Worm (Caenorhabditis elegans): ENCODE measurements around the gene nhr-242.

The nhr-242 gene

DNA sequence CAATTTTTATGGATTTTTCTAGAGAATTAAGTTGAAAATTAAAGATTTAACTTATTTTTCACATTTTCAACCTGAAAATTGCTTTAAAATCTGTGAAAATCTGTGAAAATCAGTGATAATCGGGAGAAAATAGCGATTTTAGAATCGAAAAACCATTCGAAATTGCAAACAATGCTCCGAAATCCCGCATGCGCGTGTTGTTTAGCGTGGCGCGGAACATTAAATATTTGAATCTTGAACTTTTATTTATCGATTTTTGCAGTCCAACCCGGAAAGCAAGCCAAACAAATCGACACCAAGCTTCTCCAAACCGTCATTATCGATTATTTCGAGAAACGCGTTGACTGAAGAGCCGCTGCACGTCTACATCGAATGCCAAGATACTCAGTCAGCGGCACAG, 29.6 kb upstream of the nhr-242 start:
- TF ChIP-seq ceh-28 (tag; optimal IDR thresholded peaks at IDR 0.05) (peak; percentile 29), mdl-1 (tag; optimal IDR thresholded peaks at IDR 0.05) (no peak), Y48G9A.11 (GFP tag; IDR thresholded peaks at IDR 0.05) (peak; percentile 94), hmg-1.1 (GFP tag; IDR thresholded peaks at IDR 0.05) (no peak), unc-130 (GFP tag; optimal IDR thresholded peaks at IDR 0.05) (no peak), arid-1 (GFP tag; conservative IDR thresholded peaks at IDR 0.05) (no peak), nhr-28 (tag; optimal IDR thresholded peaks at IDR 0.05) (no peak), fkh-10 (GFP tag; optimal IDR thresholded peaks at IDR 0.05) (no peak), T20F7.1 (GFP tag; optimal IDR thresholded peaks at IDR 0.05) (peak; percentile 45)

ce11 chrIV:2610409-2610808, 29.0 kb upstream of the nhr-242 start, which contains the start of gene Y69A2AR.32:
Gene Y69A2AR.32, plus strand, starts transcription at chrIV:2610436.
- TF ChIP-seq set-16 (GFP tag; IDR thresholded peaks at IDR 0.05) (peak; percentile 78), madf-5 (GFP tag; IDR thresholded peaks at IDR 0.05) (no peak), egl-43 (GFP tag; IDR thresholded peaks at IDR 0.05) (peak; percentile 26; the same call in 1 of the 2 replicates)

ce11 chrIV:2607513-2608101, 26.2 kb upstream of the nhr-242 start, which contains the start of gene vamp-7:
Gene vamp-7, plus strand, starts transcription at chrIV:2608051.
- TF ChIP-seq R02D3.7 (tag; optimal IDR thresholded peaks at IDR 0.05): no peak
- TF ChIP-seq zip-11 (GFP tag; IDR thresholded peaks at IDR 0.05): no peak
- TF ChIP-seq D1046.2 (GFP tag; IDR thresholded peaks at IDR 0.05): 0 out of 2 replicates have a peak, but pooled peaks have one; percentile 27
- no peak for TF ChIP-seq skn-1 (tag; optimal IDR thresholded peaks at IDR 0.05)
- no peak for TF ChIP-seq egl-27 (tag; optimal IDR thresholded peaks at IDR 0.05)
- no peak for TF ChIP-seq ztf-11 (tag; optimal IDR thresholded peaks at IDR 0.05)
- no peak for TF ChIP-seq ztf-7 (tag; optimal IDR thresholded peaks at IDR 0.05)
- no peak for TF ChIP-seq ceh-28 (tag; optimal IDR thresholded peaks at IDR 0.05)
- TF ChIP-seq nhr-48 (tag; optimal IDR thresholded peaks at IDR 0.05): no peak
- TF ChIP-seq lir-3 (tag; optimal IDR thresholded peaks at IDR 0.05): no peak
- TF ChIP-seq mdt-29 (GFP tag; IDR thresholded peaks at IDR 0.05): no peak
- no peak for TF ChIP-seq tra-1 (GFP tag; IDR thresholded peaks at IDR 0.05)
- TF ChIP-seq ama-1 (optimal IDR thresholded peaks at IDR 0.05): peak; percentile 4
- TF ChIP-seq spr-3 (GFP tag; optimal IDR thresholded peaks at IDR 0.05): no peak
- no peak for TF ChIP-seq jun-1 (tag; optimal IDR thresholded peaks at IDR 0.05)
- TF ChIP-seq nhr-25 (tag; optimal IDR thresholded peaks at IDR 0.05; ENCODE audit: borderline replicate concordance, insufficient read depth): no peak
- TF ChIP-seq ceh-32 (tag; optimal IDR thresholded peaks at IDR 0.05; ENCODE audit: poor library complexity): no peak
- peak; percentile 3 for TF ChIP-seq mes-2 (tag; optimal IDR thresholded peaks at IDR 0.05; ENCODE audit: poor library complexity, severe bottlenecking)
- no peak for TF ChIP-seq cey-2 (tag; optimal IDR thresholded peaks at IDR 0.05; ENCODE audit: borderline replicate concordance, insufficient read depth)
- TF ChIP-seq T20F7.1 (GFP tag; optimal IDR thresholded peaks at IDR 0.05): peak; percentile 37
- TF ChIP-seq aha-1 (tag): peak; percentile 47
- no peak for TF ChIP-seq hlh-11 (tag; optimal IDR thresholded peaks at IDR 0.05)
- TF ChIP-seq mep-1 (tag; optimal IDR thresholded peaks at IDR 0.05): peak; percentile 48
- no peak for TF ChIP-seq hmg-1.1 (GFP tag; IDR thresholded peaks at IDR 0.05)
- TF ChIP-seq lin-38 (GFP tag; IDR thresholded peaks at IDR 0.05): peak; percentile 41
- TF ChIP-seq pha-4 (GFP tag; IDR thresholded peaks at IDR 0.05): no peak
- TF ChIP-seq pha-4 (tag; optimal IDR thresholded peaks at IDR 0.05): no peak
- no peak for TF ChIP-seq daf-16 (GFP tag; optimal IDR thresholded peaks at IDR 0.05)
- peak; percentile 5 for TF ChIP-seq daf-16 (tag; optimal IDR thresholded peaks at IDR 0.05)
- TF ChIP-seq nhr-10 (tag; optimal IDR thresholded peaks at IDR 0.05): no peak
- peak; percentile 27 for TF ChIP-seq unc-130 (GFP tag; optimal IDR thresholded peaks at IDR 0.05)
- TF ChIP-seq lin-13 (GFP tag; optimal IDR thresholded peaks at IDR 0.05): no peak
- TF ChIP-seq Y48G9A.11 (GFP tag; IDR thresholded peaks at IDR 0.05): peak; percentile 72
- TF ChIP-seq attf-4 (tag; optimal IDR thresholded peaks at IDR 0.05): no peak
- no peak for TF ChIP-seq nhr-28 (tag; optimal IDR thresholded peaks at IDR 0.05)
- TF ChIP-seq lin-1 (GFP tag; IDR thresholded peaks at IDR 0.05): no peak
- no peak for TF ChIP-seq dmd-6 (GFP tag; IDR thresholded peaks at IDR 0.05)
- no peak for TF ChIP-seq mxl-2 (GFP tag; conservative IDR thresholded peaks at IDR 0.05)
- no peak for TF ChIP-seq madf-9 (GFP tag; conservative IDR thresholded peaks at IDR 0.05)
- no peak for TF ChIP-seq mdl-1 (tag; optimal IDR thresholded peaks at IDR 0.05)
- no peak for TF ChIP-seq ceh-44 (GFP tag; IDR thresholded peaks at IDR 0.05)

Measured in whole organism, L4 larva.